Worm (Caenorhabditis elegans) whole organism, late embryonic: ENCODE data around the gene C29F7.10.

Experiments
- T23F11.4 ChIP-seq: fragments of 200-800 bp; sonication (Bioruptor generic); optimal IDR thresholded peaks from 2 replicates; lab custom pipeline; 2018; ENCODE audit warnings: mild to moderate bottlenecking, missing genetic modification characterization, missing compliant biosample characterization
- Y22D7AL.16 ChIP-seq: sonication (generic microtip); optimal IDR thresholded peaks from 2 replicates; lab custom pipeline; 2016; ENCODE audit warnings: missing genetic modification characterization, missing compliant biosample characterization
- ama-1 ChIP-seq: fragments of 150-350 bp; optimal IDR thresholded peaks from 2 replicates; lab custom pipeline; 2014
- ceh-2 ChIP-seq: sonication (generic microtip); optimal IDR thresholded peaks from 2 replicates; lab custom pipeline; 2016; ENCODE audit warnings: missing genotype, missing genetic modification characterization, missing compliant biosample characterization
- ceh-30 ChIP-seq: fragments of 150-350 bp; optimal IDR thresholded peaks from 2 replicates; lab custom pipeline; 2014; ENCODE audit warnings: missing biosample characterization, missing genetic modification characterization
- ceh-31 ChIP-seq: sonication (generic microtip); optimal IDR thresholded peaks from 2 replicates; lab custom pipeline; 2016; ENCODE audit warnings: missing genetic modification characterization, missing compliant biosample characterization
- ceh-34 ChIP-seq: sonication (generic microtip); optimal IDR thresholded peaks from 2 replicates; lab custom pipeline; 2016; ENCODE audit warnings: mild to moderate bottlenecking, missing genetic modification characterization, missing compliant biosample characterization
- ceh-45 ChIP-seq: fragments of 200-800 bp; sonication (Bioruptor generic); IDR thresholded peaks from 2 replicates; pipeline ENCODE4 v1.3.6; 2022; ENCODE audit warnings: missing genetic modification reagents, missing genetic modification characterization, missing compliant biosample characterization
- ceh-48 ChIP-seq: sonication (generic microtip); optimal IDR thresholded peaks from 2 replicates; lab custom pipeline; 2016; ENCODE audit warnings: missing genetic modification characterization, inconsistent platforms, missing compliant biosample characterization
- ceh-6 ChIP-seq: fragments of 200-800 bp; sonication (Bioruptor generic); optimal IDR thresholded peaks from 2 replicates; lab custom pipeline; 2018; ENCODE audit warnings: mild to moderate bottlenecking, missing genetic modification characterization, missing compliant biosample characterization
- ceh-9 ChIP-seq: sonication (generic microtip); optimal IDR thresholded peaks from 2 replicates; lab custom pipeline; 2016; ENCODE audit warnings: mild to moderate bottlenecking, missing genetic modification characterization, inconsistent platforms, missing compliant biosample characterization
- dmd-4 ChIP-seq: sonication (generic microtip); optimal IDR thresholded peaks from 2 replicates; lab custom pipeline; 2016; ENCODE audit warnings: borderline replicate concordance, missing genetic modification characterization, missing compliant biosample characterization
- elt-4 ChIP-seq: sonication (generic microtip); optimal IDR thresholded peaks from 2 replicates; lab custom pipeline; 2016; ENCODE audit warnings: missing genetic modification characterization, missing compliant biosample characterization
- fkh-6 ChIP-seq: sonication (generic microtip); optimal IDR thresholded peaks from 2 replicates; lab custom pipeline; 2016; ENCODE audit warnings: missing genetic modification characterization, missing compliant biosample characterization
- hlh-13 ChIP-seq: fragments of 200-800 bp; sonication (Bioruptor generic); optimal IDR thresholded peaks from 2 replicates; lab custom pipeline; 2018; ENCODE audit warnings: mild to moderate bottlenecking, missing genetic modification characterization, missing compliant biosample characterization
- hlh-15 ChIP-seq: sonication (generic microtip); optimal IDR thresholded peaks from 2 replicates; lab custom pipeline; 2016; ENCODE audit warnings: missing genetic modification characterization, missing compliant biosample characterization
- hlh-6 ChIP-seq: sonication (generic microtip); optimal IDR thresholded peaks from 2 replicates; lab custom pipeline; 2016; ENCODE audit warnings: missing genotype, missing genetic modification characterization, missing compliant biosample characterization
- hlh-8 ChIP-seq: sonication (generic microtip); optimal IDR thresholded peaks from 2 replicates; lab custom pipeline; 2016; ENCODE audit warnings: missing genotype, missing genetic modification characterization, missing compliant biosample characterization
- lin-11 ChIP-seq: fragments of 200-800 bp; sonication (Bioruptor generic); optimal IDR thresholded peaks from 2 replicates; lab custom pipeline; 2018; ENCODE audit warnings: mild to moderate bottlenecking, missing genetic modification characterization, missing compliant biosample characterization
- nhr-11 ChIP-seq: fragments of 150-350 bp; optimal IDR thresholded peaks from 2 replicates; lab custom pipeline; 2014; ENCODE audit warnings: missing biosample characterization, missing genetic modification characterization
- pag-3 ChIP-seq: sonication (generic microtip); optimal IDR thresholded peaks from 2 replicates; lab custom pipeline; 2016; ENCODE audit warnings: missing compliant biosample characterization, missing genetic modification characterization, borderline replicate concordance
- pha-4 ChIP-seq: fragments of 150-350 bp; optimal IDR thresholded peaks from 2 replicates; lab custom pipeline; 2018; ENCODE audit warnings: missing biosample characterization, missing genetic modification reagents, missing genetic modification characterization
- pros-1 ChIP-seq: fragments of 150-350 bp; optimal IDR thresholded peaks from 2 replicates; lab custom pipeline; 2014; ENCODE audit warnings: missing biosample characterization, missing genetic modification reagents, missing genetic modification characterization
- sox-2 ChIP-seq: fragments of 200-800 bp; sonication (Bioruptor generic); IDR thresholded peaks from 2 replicates; pipeline ENCODE4 v1.3.6; 2022; ENCODE audit warnings: missing genetic modification reagents, missing genetic modification characterization, missing compliant biosample characterization
- sox-4 ChIP-seq: sonication (generic microtip); optimal IDR thresholded peaks from 2 replicates; lab custom pipeline; 2017; ENCODE audit warnings: mild to moderate bottlenecking, missing genetic modification characterization, inconsistent platforms, missing compliant biosample characterization
- tbx-2 ChIP-seq: sonication (generic microtip); optimal IDR thresholded peaks from 2 replicates; lab custom pipeline; 2016; ENCODE audit warnings: missing genetic modification characterization, missing compliant biosample characterization
- ttx-3 ChIP-seq: sonication (generic microtip); optimal IDR thresholded peaks from 2 replicates; lab custom pipeline; 2016; ENCODE audit warnings: missing genetic modification reagents, missing genetic modification characterization, missing compliant biosample characterization
- unc-3 ChIP-seq, 2 experiments: fragments of 200-800 bp in 1 of 2; sonication (Bioruptor generic) in 1 of 2; sonication (generic microtip) in 1 of 2; conservative IDR thresholded peaks in 1 of 2; optimal IDR thresholded peaks in 1 of 2; 2 replicates each; pipeline versions ENCODE4 v1.3.6 to Lab custom; 2016 to 2022; ENCODE audit warnings: missing compliant biosample characterization in 2 of 2, missing genetic modification characterization in 2 of 2, missing genetic modification reagents in 1 of 2
- unc-55 ChIP-seq: sonication (generic microtip); optimal IDR thresholded peaks from 2 replicates; lab custom pipeline; 2017; ENCODE audit warnings: missing biosample characterization, missing genetic modification reagents, missing genetic modification characterization
- unc-86 ChIP-seq: sonication (generic microtip); optimal IDR thresholded peaks from 2 replicates; lab custom pipeline; 2016; ENCODE audit warnings: missing genetic modification characterization, missing compliant biosample characterization
- zip-5 ChIP-seq: sonication (generic microtip); optimal IDR thresholded peaks from 2 replicates; lab custom pipeline; 2016; ENCODE audit warnings: missing genetic modification characterization, missing compliant biosample characterization
- ztf-16 ChIP-seq: sonication (generic microtip); optimal IDR thresholded peaks from 2 replicates; lab custom pipeline; 2017; ENCODE audit warnings: missing genetic modification characterization, missing compliant biosample characterization

Gene C29F7.10

DNA sequence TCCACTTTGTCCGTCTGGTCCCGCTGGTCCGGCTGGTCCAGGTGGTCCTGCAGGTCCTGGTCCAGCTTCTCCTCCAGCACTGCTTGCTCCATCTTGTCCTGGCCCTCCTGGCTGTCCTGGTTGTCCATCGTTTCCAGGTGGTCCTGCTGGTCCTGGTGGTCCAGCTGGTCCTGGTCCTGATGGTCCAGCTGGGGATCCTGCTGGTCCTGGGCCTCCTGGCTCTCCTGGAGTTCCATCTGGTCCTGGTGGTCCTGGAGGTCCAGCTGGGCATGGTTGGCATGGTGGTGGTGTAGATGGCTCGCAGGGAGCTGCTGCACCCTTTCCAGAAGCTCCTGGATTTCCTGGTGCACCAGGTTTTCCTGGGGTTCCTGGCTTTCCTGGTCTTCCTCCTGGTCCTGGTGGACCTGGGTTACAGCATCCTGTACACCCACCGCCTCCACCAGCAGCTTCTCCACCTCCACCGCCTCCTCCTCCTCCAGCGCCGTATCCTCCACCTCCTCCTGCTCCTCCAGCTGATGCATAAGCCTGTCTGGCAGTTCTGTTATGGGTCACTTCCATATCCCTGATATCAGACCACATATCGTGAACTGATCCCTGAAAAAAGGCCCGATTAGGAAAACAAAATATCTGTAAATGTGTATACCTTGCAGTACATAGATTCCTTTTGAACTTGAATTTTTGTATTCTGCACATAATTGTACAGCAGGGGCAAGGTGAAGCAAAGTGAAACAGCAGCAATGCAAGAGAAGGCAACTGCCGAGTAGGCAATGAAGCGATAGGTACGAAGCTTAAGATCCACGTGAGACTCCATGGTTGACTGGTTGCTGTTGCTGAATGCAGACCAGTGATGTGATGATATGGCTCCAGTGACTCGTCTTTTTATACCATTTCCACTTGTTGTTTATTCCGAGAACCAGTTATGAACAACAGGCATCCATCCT is 35.9 kb upstream of the C29F7.10 start, which contains the start of gene col-183:
Gene col-183 (minus strand): TSS at position 839 of the 941 bp plus-strand sequence.
- peak; percentile 33 for TF ChIP-seq ceh-9 (tag; lab: Kevin White, UChicago)
- TF ChIP-seq ceh-45 (GFP tag; lab: Robert Waterston, UW) = no peak
- peak; percentile 71 for TF ChIP-seq elt-4 (tag; lab: Kevin White, UChicago)

DNA sequence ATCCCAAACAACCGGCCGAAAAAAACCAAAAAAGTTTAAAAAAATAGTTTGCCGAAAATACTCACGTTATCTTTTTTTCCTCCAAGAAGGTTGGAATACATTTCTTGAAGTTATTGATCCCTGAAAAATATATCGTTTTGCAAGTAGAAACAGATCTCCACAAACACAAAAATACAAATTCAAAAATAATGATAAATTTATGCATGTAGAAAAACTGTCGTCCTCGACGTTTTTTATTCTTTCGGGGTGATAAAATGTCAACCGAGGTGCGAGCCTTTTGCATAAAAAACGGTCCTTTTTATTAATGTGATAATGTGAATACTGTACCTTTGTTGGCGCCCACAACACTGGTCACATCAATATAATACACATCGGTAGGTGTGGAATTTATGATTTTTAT is 32.5 kb upstream of the C29F7.10 start, which contains the start of gene F02D10.2:
Gene F02D10.2 (minus strand): TSS at position 101 of the 400 bp plus-strand sequence.
- TF ChIP-seq ceh-34 (tag; lab: Kevin White, UChicago) = no peak

DNA sequence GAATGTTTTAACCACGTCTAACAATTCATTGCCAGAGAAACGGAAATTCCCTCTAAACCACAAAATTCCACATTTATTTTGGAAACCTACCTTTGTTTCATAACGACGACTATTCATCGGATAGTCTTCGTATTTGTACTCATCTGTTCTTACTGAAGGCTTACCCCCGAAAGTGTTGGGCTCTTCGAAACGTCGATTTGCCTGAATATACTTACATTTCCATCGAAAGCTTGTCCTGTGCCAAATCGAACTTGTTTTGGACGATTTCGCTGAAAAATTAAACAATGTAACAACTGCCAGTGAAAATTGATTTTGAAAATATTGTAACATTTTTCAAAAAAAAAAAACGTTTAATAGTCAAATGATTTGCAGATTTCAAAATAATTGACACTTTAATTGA is 31.2 kb upstream of the C29F7.10 start, which contains the start of gene F02D10.3:
Gene F02D10.3 (minus strand): TSS at position 101 of the 400 bp plus-strand sequence.
- TF ChIP-seq hlh-6 (no peak), ceh-48 (tag; lab: Kevin White, UChicago) (no peak), sox-4 (tag; lab: Kevin White, UChicago) (no peak), ceh-31 (tag; lab: Kevin White, UChicago) (no peak), pag-3 (tag; lab: Kevin White, UChicago) (no peak), unc-55 (GFP tag; lab: Kevin White, UChicago) (no peak), unc-86 (tag; lab: Kevin White, UChicago) (no peak), dmd-4 (tag; lab: Kevin White, UChicago) (no peak), nhr-11 (no peak), pros-1 (tag; lab: Kevin White, UChicago) (no peak), lin-11 (tag; lab: Kevin White, UChicago) (no peak), zip-5 (tag; lab: Kevin White, UChicago) (no peak)

DNA sequence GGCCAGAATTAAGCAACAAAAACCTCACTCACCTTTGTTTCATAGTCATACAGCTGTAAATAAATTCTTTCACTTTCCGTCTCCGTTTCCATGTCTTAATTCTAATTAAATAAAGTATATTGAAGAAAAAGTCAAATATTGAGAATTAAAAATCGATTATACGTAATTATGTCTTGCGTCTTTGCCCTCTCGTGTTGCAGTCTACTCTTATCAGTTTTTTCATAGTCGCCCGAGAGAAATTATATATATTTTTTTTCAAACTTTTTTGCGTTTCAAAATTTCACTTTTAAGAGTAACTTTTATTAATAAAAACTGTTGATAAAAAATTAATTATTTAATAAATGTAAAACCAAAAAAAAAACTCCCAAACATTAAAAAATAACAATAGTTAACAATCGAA is 25.2 kb upstream of the C29F7.10 start, which contains the start of gene flr-1:
Gene flr-1 (minus strand): TSS at position 101 of the 400 bp plus-strand sequence.
- TF ChIP-seq pag-3 (tag; lab: Kevin White, UChicago) (no peak), T23F11.4 (GFP tag; lab: Kevin White, UChicago) (no peak), unc-3 (GFP tag; conservative IDR thresholded peaks at IDR 0.05; lab: Robert Waterston, UW) (no peak), unc-3 (tag; optimal IDR thresholded peaks at IDR 0.05; lab: Kevin White, UChicago) (no peak)

DNA sequence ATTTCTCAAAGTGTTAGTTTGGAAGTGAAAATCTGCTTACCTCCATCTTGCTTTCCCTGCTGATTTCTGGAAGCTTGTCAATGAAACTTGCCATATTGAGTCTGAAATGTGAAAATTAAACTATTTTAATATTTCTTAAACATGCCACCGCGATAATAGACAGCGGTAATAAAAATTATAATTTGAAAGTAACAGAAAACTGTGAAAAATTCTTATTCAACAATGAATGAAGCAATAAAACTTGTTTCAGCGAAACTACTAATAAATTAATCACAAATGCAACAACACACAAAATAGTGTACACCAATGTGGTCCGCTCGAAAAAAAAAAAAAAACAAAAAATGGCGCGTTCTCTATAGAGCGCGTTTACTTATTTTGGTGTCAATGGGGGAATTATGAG is 20.3 kb upstream of the C29F7.10 start, which contains the start of gene F02D10.6:
Gene F02D10.6 (minus strand): TSS at position 101 of the 400 bp plus-strand sequence.
- TF ChIP-seq sox-2 (GFP tag; lab: Robert Waterston, UW) (no peak), ceh-30 (no peak), tbx-2 (tag; lab: Kevin White, UChicago) (no peak), hlh-15 (tag; lab: Kevin White, UChicago) (no peak), fkh-6 (no peak), hlh-8 (tag; lab: Kevin White, UChicago) (no peak), hlh-13 (GFP tag; lab: Kevin White, UChicago) (no peak), Y22D7AL.16 (no peak), ama-1 (lab: Kevin White, UChicago) (no peak), pros-1 (tag; lab: Kevin White, UChicago) (no peak), nhr-11 (no peak), ttx-3 (tag; lab: Kevin White, UChicago) (no peak), pha-4 (tag; lab: Kevin White, UChicago) (no peak), ztf-16 (no peak), ceh-2 (tag; lab: Kevin White, UChicago) (no peak), ceh-6 (GFP tag; lab: Kevin White, UChicago) (no peak)
- TF ChIP-seq, all 69 proteins: peak for 0
